Worm (Caenorhabditis elegans) whole organism, late embryonic: ENCODE results near the gene F26D2.3.

Experiments used
- elt-2 ChIP-seq: sonication (generic microtip); optimal IDR thresholded peaks from 2 replicates; lab custom pipeline; 2016; ENCODE audit warnings: missing genetic modification reagents, missing genetic modification characterization, missing compliant biosample characterization
- tbx-2 ChIP-seq: sonication (generic microtip); optimal IDR thresholded peaks from 2 replicates; lab custom pipeline; 2016; ENCODE audit warnings: missing genetic modification characterization, missing compliant biosample characterization
- unc-55 ChIP-seq: sonication (generic microtip); optimal IDR thresholded peaks from 2 replicates; lab custom pipeline; 2017; ENCODE audit warnings: missing biosample characterization, missing genetic modification reagents, missing genetic modification characterization

- TF ChIP-seq tbx-2 (tag; lab: Kevin White, UChicago) (no peak), unc-55 (GFP tag; lab: Kevin White, UChicago) (no peak), elt-2 (tag; lab: Kevin White, UChicago) (no peak)
These were observed 12.0 kb upstream of the F26D2.3 start, which contains the start of gene F13A7.12 for ce11 chrV:16395739-16396138.
